Fruit fly (Drosophila melanogaster) whole organism, wandering third instar larva: ENCODE data around the gene CG42296.

Source experiments
- Abd-B ChIP-seq: fragments of >200 bp; optimal IDR thresholded peaks from 2 replicates; lab custom pipeline; 2017; ENCODE audit warnings: missing biosample characterization, missing genetic modification characterization
- CG32264 ChIP-seq: fragments of 200-800 bp; sonication (Bioruptor generic); optimal IDR thresholded peaks from 2 replicates; lab custom pipeline; 2016; ENCODE audit warnings: missing biosample characterization, missing genetic modification characterization
- CG9705 ChIP-seq: fragments of 200-800 bp; sonication (Bioruptor generic); optimal IDR thresholded peaks from 2 replicates; lab custom pipeline; 2018; ENCODE audit warnings: missing biosample characterization, mild to moderate bottlenecking, missing genetic modification characterization
- CrebA ChIP-seq: fragments of 200-800 bp; sonication (Bioruptor generic); optimal IDR thresholded peaks from 2 replicates; lab custom pipeline; 2016; ENCODE audit warnings: missing biosample characterization, mild to moderate bottlenecking, missing genetic modification characterization, borderline replicate concordance
- Dfd ChIP-seq: fragments of >200 bp; optimal IDR thresholded peaks from 2 replicates; lab custom pipeline; 2017; ENCODE audit warnings: missing biosample characterization, missing genetic modification characterization
- Dif ChIP-seq: fragments of 200-275, 200-300 bp; sonication (Bioruptor generic); optimal IDR thresholded peaks from 2 replicates; lab custom pipeline; 2018; ENCODE audit warnings: missing biosample characterization, missing genetic modification characterization; ENCODE audit not compliant: partially characterized antibody
- GATAd ChIP-seq: sonication (Bioruptor generic); optimal IDR thresholded peaks from 2 replicates; lab custom pipeline; 2016; ENCODE audit warnings: missing biosample characterization, missing genetic modification characterization
- HLH106 ChIP-seq: fragments of 200-800 bp; optimal IDR thresholded peaks from 3 replicates; lab custom pipeline; 2019; ENCODE audit warnings: missing biosample characterization, mild to moderate bottlenecking, missing genetic modification characterization, moderate library complexity
- Hnf4 ChIP-seq: fragments of 200-800 bp; sonication (Bioruptor generic); optimal IDR thresholded peaks from 2 replicates; lab custom pipeline; 2016; ENCODE audit warnings: missing biosample characterization, mild to moderate bottlenecking, missing genetic modification characterization
- Hr78 ChIP-seq: fragments of >200 bp; optimal IDR thresholded peaks from 2 replicates; lab custom pipeline; 2017; ENCODE audit warnings: missing biosample characterization, missing genetic modification characterization
- Hr83 ChIP-seq: fragments of 200-300 bp; sonication (Bioruptor generic); optimal IDR thresholded peaks from 2 replicates; lab custom pipeline; 2016; ENCODE audit warnings: missing biosample characterization, mild to moderate bottlenecking, missing genetic modification characterization, moderate library complexity; ENCODE audit not compliant: poor library complexity, severe bottlenecking
- Jra ChIP-seq: sonication (Bioruptor generic); optimal IDR thresholded peaks from 2 replicates; lab custom pipeline; 2016; ENCODE audit warnings: missing biosample characterization, missing genetic modification characterization
- Mio ChIP-seq: sonication (Bioruptor generic); optimal IDR thresholded peaks from 2 replicates; lab custom pipeline; 2016; ENCODE audit warnings: missing biosample characterization, missing genetic modification characterization
- Myc ChIP-seq: fragments of >200 bp; optimal IDR thresholded peaks from 2 replicates; lab custom pipeline; 2017
- N ChIP-seq: fragments of >200 bp; optimal IDR thresholded peaks from 2 replicates; lab custom pipeline; 2018; ENCODE audit warnings: missing biosample characterization, missing external identifiers, missing genetic modification characterization
- OdsH ChIP-seq: fragments of 200-800 bp; sonication (Bioruptor generic); optimal IDR thresholded peaks from 2 replicates; lab custom pipeline; 2016; ENCODE audit warnings: missing biosample characterization, mild to moderate bottlenecking, missing genetic modification characterization
- Rel ChIP-seq, 2 experiments: fragments of 200-800 bp; sonication (Bioruptor generic) in 1 of 2; optimal IDR thresholded peaks; 2 replicates in 1 of 2; 3 replicates in 1 of 2; lab custom pipeline; 2016 to 2019; ENCODE audit warnings: mild to moderate bottlenecking in 2 of 2, missing biosample characterization in 2 of 2, missing genetic modification characterization in 2 of 2, moderate library complexity in 1 of 2
- Sp1 ChIP-seq: fragments of 200-800 bp; sonication (Bioruptor generic); optimal IDR thresholded peaks from 3 replicates; lab custom pipeline; 2019; ENCODE audit warnings: missing biosample characterization, mild to moderate bottlenecking, missing genetic modification characterization, moderate library complexity
- Vsx2 ChIP-seq: fragments of 200-300, 225-300 bp; sonication (Bioruptor generic); optimal IDR thresholded peaks from 2 replicates; lab custom pipeline; 2018; ENCODE audit warnings: missing biosample characterization, missing genetic modification characterization; ENCODE audit not compliant: partially characterized antibody
- br ChIP-seq: fragments of 200-800 bp; sonication (Bioruptor generic); optimal IDR thresholded peaks from 2 replicates; lab custom pipeline; 2016; ENCODE audit warnings: missing biosample characterization, missing genetic modification characterization
- brk ChIP-seq: fragments of 200-800 bp; sonication (Bioruptor generic); optimal IDR thresholded peaks from 2 replicates; lab custom pipeline; 2016; ENCODE audit warnings: missing biosample characterization, mild to moderate bottlenecking, missing genetic modification characterization
- dl ChIP-seq, 2 experiments: fragments of 175-275, 200-275 bp in 1 of 2; fragments of 200-275 bp in 1 of 2; sonication (Bioruptor generic); optimal IDR thresholded peaks; lab custom pipeline; 2018; ENCODE audit warnings: mild to moderate bottlenecking in 2 of 2, missing biosample characterization in 2 of 2, missing genetic modification characterization in 2 of 2, moderate library complexity in 2 of 2; ENCODE audit not compliant: partially characterized antibody in 2 of 2, insufficient read depth in 1 of 2
- dmrt93B ChIP-seq: fragments of 200-800 bp; sonication (Bioruptor generic); optimal IDR thresholded peaks from 2 replicates; lab custom pipeline; 2018; ENCODE audit warnings: missing biosample characterization, mild to moderate bottlenecking, missing genetic modification characterization
- dsf ChIP-seq: sonication (Bioruptor generic); optimal IDR thresholded peaks from 2 replicates; lab custom pipeline; 2016; ENCODE audit warnings: missing biosample characterization, missing genetic modification characterization, borderline replicate concordance
- ey ChIP-seq: fragments of 200-800 bp; sonication (Bioruptor generic); optimal IDR thresholded peaks from 2 replicates; lab custom pipeline; 2016; ENCODE audit warnings: missing biosample characterization, missing genetic modification characterization
- foxo ChIP-seq, 2 experiments: fragments of 200-800 bp; sonication (Bioruptor generic); optimal IDR thresholded peaks; 2 replicates in 1 of 2; 3 replicates in 1 of 2; lab custom pipeline; 2016 to 2017; ENCODE audit warnings: missing biosample characterization in 2 of 2, missing genetic modification characterization in 2 of 2
- fru ChIP-seq: fragments of 200-800 bp; sonication (Bioruptor generic); optimal IDR thresholded peaks from 3 replicates; lab custom pipeline; 2016; ENCODE audit warnings: missing biosample characterization, mild to moderate bottlenecking, missing genetic modification characterization
- h ChIP-seq: fragments of 200-800 bp; sonication (Bioruptor generic); optimal IDR thresholded peaks from 3 replicates; lab custom pipeline; 2016; ENCODE audit warnings: missing biosample characterization, mild to moderate bottlenecking, missing genetic modification characterization
- jim ChIP-seq: fragments of 175-275, 200-325 bp; sonication (Bioruptor generic); optimal IDR thresholded peaks from 2 replicates; lab custom pipeline; 2016; ENCODE audit warnings: missing biosample characterization, mild to moderate bottlenecking, missing genetic modification characterization
- lola ChIP-seq: fragments of >200 bp; optimal IDR thresholded peaks from 2 replicates; lab custom pipeline; 2017; ENCODE audit warnings: missing biosample characterization, missing genetic modification characterization
- pan ChIP-seq: fragments of >200 bp; optimal IDR thresholded peaks from 2 replicates; lab custom pipeline; 2017
- psq ChIP-seq: fragments of 200-800 bp; sonication (Bioruptor generic); optimal IDR thresholded peaks from 3 replicates; lab custom pipeline; 2017; ENCODE audit warnings: missing biosample characterization, mild to moderate bottlenecking, missing genetic modification characterization, moderate library complexity
- rgr ChIP-seq: fragments of 200-800 bp; sonication (Bioruptor generic); optimal IDR thresholded peaks from 3 replicates; lab custom pipeline; 2016; ENCODE audit warnings: missing biosample characterization, mild to moderate bottlenecking, missing genetic modification characterization
- sage ChIP-seq: fragments of 200-800 bp; sonication (Bioruptor generic); optimal IDR thresholded peaks from 2 replicates; lab custom pipeline; 2016; ENCODE audit warnings: missing biosample characterization, mild to moderate bottlenecking, missing genetic modification characterization
- sv ChIP-seq: fragments of 200-800 bp; sonication (Bioruptor generic); optimal IDR thresholded peaks from 3 replicates; lab custom pipeline; 2016; ENCODE audit warnings: missing biosample characterization, missing genetic modification characterization
- tai ChIP-seq: sonication (Bioruptor generic); optimal IDR thresholded peaks from 2 replicates; lab custom pipeline; 2016; ENCODE audit warnings: missing biosample characterization, missing genetic modification characterization
- usp ChIP-seq: fragments of >200 bp; optimal IDR thresholded peaks from 2 replicates; lab custom pipeline; 2017; ENCODE audit warnings: missing biosample characterization, missing genetic modification characterization
- woc ChIP-seq: sonication (Bioruptor generic); optimal IDR thresholded peaks from 2 replicates; lab custom pipeline; 2016; ENCODE audit warnings: missing biosample characterization, mild to moderate bottlenecking, missing genetic modification characterization

The CG42296 gene

dm6 chr2L:1987434-1988191, 48.2 kb downstream of the CG42296 start, which contains the start of gene Got2:
TSS of gene Got2 (minus strand) at chr2L:1987758.
- TF ChIP-seq psq (peak; percentile 26), Hr83 (GFP tag; lab: Kevin White, UChicago) (peak; percentile 53), HLH106 (peak; percentile 17), OdsH (peak; percentile 34), Myc (lab: Kevin White, UChicago) (peak; percentile 94), sage (peak; percentile 31), GATAd (peak; percentile 9), CG32264 (GFP tag; lab: Kevin White, UChicago) (no peak), sv (GFP tag; lab: Kevin White, UChicago) (no peak), woc (GFP tag; lab: Kevin White, UChicago) (peak; percentile 65), fru (GFP tag; lab: Kevin White, UChicago) (peak; percentile 27), Abd-B (GFP tag; lab: Kevin White, UChicago) (no peak), Dif (GFP tag; lab: Kevin White, UChicago) (peak; percentile 14), foxo (GFP tag; optimal IDR thresholded peaks at IDR 0.05; lab: Kevin White, UChicago) (peak in 1 of 2 experiments; percentile 35), Rel (GFP tag; optimal IDR thresholded peaks at IDR 0.05; lab: Kevin White, UChicago) (no peak), Rel (tag; optimal IDR thresholded peaks at IDR 0.05; lab: Kevin White, UChicago) (peak; percentile 26)

- TF ChIP-seq dmrt93B (peak; percentile 19), jim (GFP tag; lab: Kevin White, UChicago) (no peak), N (no peak), brk (no peak), h (GFP tag; lab: Kevin White, UChicago) (peak; percentile 79), sage (no peak), ey (GFP tag; lab: Kevin White, UChicago) (peak; percentile 59), dl (GFP tag; optimal IDR thresholded peaks at IDR 0.05; lab: Kevin White, UChicago; ENCODE audit: insufficient read depth in 1 of 2, partially characterized antibody in 2 of 2) (no peak), CrebA (GFP tag; lab: Kevin White, UChicago) (no peak), Dfd (GFP tag; lab: Kevin White, UChicago) (no peak), foxo (GFP tag; optimal IDR thresholded peaks at IDR 0.05; lab: Kevin White, UChicago) (peak in 1 of 2 experiments; percentile 78), tai (no peak), rgr (GFP tag; lab: Kevin White, UChicago) (peak; percentile 70), Hnf4 (GFP tag; lab: Kevin White, UChicago) (no peak), usp (GFP tag; lab: Kevin White, UChicago) (no peak), CG32264 (GFP tag; lab: Kevin White, UChicago) (no peak), CG9705 (GFP tag; lab: Kevin White, UChicago) (peak; percentile 27), Myc (lab: Kevin White, UChicago) (no peak), HLH106 (peak; percentile 61), sv (GFP tag; lab: Kevin White, UChicago) (peak; percentile 34), psq (peak; percentile 16), lola (GFP tag; lab: Kevin White, UChicago) (no peak), Mio (peak; percentile 62), fru (GFP tag; lab: Kevin White, UChicago) (peak; percentile 78), OdsH (peak; percentile 67), Jra (GFP tag; lab: Kevin White, UChicago) (no peak), dsf (no peak), Sp1 (GFP tag; lab: Kevin White, UChicago) (peak; percentile 69), Vsx2 (no peak), br (peak; percentile 74), pan (no peak), woc (GFP tag; lab: Kevin White, UChicago) (peak; percentile 72), Rel (GFP tag; optimal IDR thresholded peaks at IDR 0.05; lab: Kevin White, UChicago) (no peak), Rel (tag; optimal IDR thresholded peaks at IDR 0.05; lab: Kevin White, UChicago) (peak; percentile 61), Hr83 (GFP tag; lab: Kevin White, UChicago) (peak; percentile 63), Hr78 (no peak), GATAd (no peak), Dif (GFP tag; lab: Kevin White, UChicago) (no peak), Abd-B (GFP tag; lab: Kevin White, UChicago) (no peak)
Measured at dm6 chr2L:1986343-1987280, 49.2 kb downstream of the CG42296 start.
